Worm (Caenorhabditis elegans) whole organism, early embryonic: Measurements from ENCODE around the gene dmd-6.

Source experiments
- F13C5.2 ChIP-seq: sonication (generic microtip); optimal IDR thresholded peaks from 2 replicates; lab custom pipeline; 2017; ENCODE audit warnings: mild to moderate bottlenecking, missing genetic modification characterization, inconsistent platforms, missing compliant biosample characterization
- aly-1 ChIP-seq: sonication (generic microtip); optimal IDR thresholded peaks from 2 replicates; lab custom pipeline; 2016; ENCODE audit warnings: missing genetic modification characterization, missing compliant biosample characterization
- ama-1 ChIP-seq: fragments of 150-350 bp; optimal IDR thresholded peaks from 2 replicates; lab custom pipeline; 2014
- ceh-13 ChIP-seq: fragments of 200-800 bp; sonication (Bioruptor generic); optimal IDR thresholded peaks from 2 replicates; lab custom pipeline; 2018; ENCODE audit warnings: mild to moderate bottlenecking, missing genetic modification characterization, missing compliant biosample characterization
- ceh-36 ChIP-seq: sonication (generic microtip); optimal IDR thresholded peaks from 2 replicates; lab custom pipeline; 2016; ENCODE audit warnings: missing genetic modification characterization, inconsistent platforms, missing compliant biosample characterization
- ets-7 ChIP-seq: sonication (generic microtip); optimal IDR thresholded peaks from 2 replicates; lab custom pipeline; 2016; ENCODE audit warnings: missing genotype, missing genetic modification characterization, missing compliant biosample characterization
- flt-1 ChIP-seq: fragments of 200-800 bp; sonication (Bioruptor generic); IDR thresholded peaks from 2 replicates; pipeline ENCODE4 v1.3.6; 2022; ENCODE audit warnings: missing genetic modification characterization, missing compliant biosample characterization
- hmbx-1 ChIP-seq: sonication (generic microtip); optimal IDR thresholded peaks from 2 replicates; lab custom pipeline; 2016; ENCODE audit warnings: mild to moderate bottlenecking, missing genetic modification characterization, missing compliant biosample characterization
- hmg-4 ChIP-seq: fragments of 200-800 bp; sonication (Bioruptor generic); optimal IDR thresholded peaks from 2 replicates; lab custom pipeline; 2018; ENCODE audit warnings: mild to moderate bottlenecking, missing genetic modification characterization, missing compliant biosample characterization
- hnd-1 ChIP-seq: sonication (generic microtip); optimal IDR thresholded peaks from 2 replicates; lab custom pipeline; 2016; ENCODE audit warnings: missing genetic modification characterization, missing compliant biosample characterization
- pes-1 ChIP-seq: fragments of 200-800 bp; sonication (Bioruptor generic); IDR thresholded peaks from 2 replicates; pipeline ENCODE4 v1.3.6; 2022; ENCODE audit warnings: missing genetic modification reagents, missing genetic modification characterization, missing compliant biosample characterization
- sea-1 ChIP-seq: fragments of 200-800 bp; sonication (Bioruptor generic); conservative IDR thresholded peaks from 2 replicates; pipeline ENCODE4 v1.3.6; 2022; ENCODE audit warnings: missing genetic modification characterization, missing compliant biosample characterization
- tbx-11 ChIP-seq: fragments of 200-800 bp; sonication (Bioruptor generic); IDR thresholded peaks from 2 replicates; pipeline ENCODE4 v1.3.6; 2022; ENCODE audit warnings: missing genetic modification characterization, missing compliant biosample characterization
- tra-4 ChIP-seq: sonication (generic microtip); optimal IDR thresholded peaks from 2 replicates; lab custom pipeline; 2017; ENCODE audit warnings: missing genetic modification characterization, missing compliant biosample characterization

ce11 chrIV:14617059-14617458 lies 656 bp downstream of the dmd-6 start:
- TF ChIP-seq F13C5.2 (tag; lab: Kevin White, UChicago) (no peak), hmg-4 (GFP tag; lab: Kevin White, UChicago) (no peak), ama-1 (lab: Kevin White, UChicago) (no peak), tra-4 (tag; lab: Kevin White, UChicago) (no peak), pes-1 (GFP tag; lab: Robert Waterston, UW) (no peak), ceh-36 (tag; lab: Kevin White, UChicago) (no peak), ceh-13 (no peak), hmbx-1 (tag; lab: Kevin White, UChicago) (no peak), tbx-11 (no peak), sea-1 (GFP tag; lab: Robert Waterston, UW) (no peak), ets-7 (tag; lab: Kevin White, UChicago) (no peak), hnd-1 (tag; lab: Kevin White, UChicago) (no peak), aly-1 (tag; lab: Kevin White, UChicago) (no peak), flt-1 (GFP tag; lab: Robert Waterston, UW) (no peak)
